Worm (Caenorhabditis elegans) whole organism, L1 larva: ENCODE measurements around the gene twk-2.
A peak's percentile ranks its signal among the peaks of the same experiment; 100 is the strongest.

Experiments
- C34B4.2 ChIP-seq: sonication (generic microtip); optimal IDR thresholded peaks from 2 replicates; lab custom pipeline; 2017; ENCODE audit warnings: mild to moderate bottlenecking, missing genetic modification characterization, missing compliant biosample characterization
- F16B12.6 ChIP-seq: fragments of 150-350 bp; optimal IDR thresholded peaks from 2 replicates; lab custom pipeline; 2014; ENCODE audit warnings: missing biosample characterization, missing genetic modification characterization
- aly-2 ChIP-seq: fragments of 150-350 bp; optimal IDR thresholded peaks from 2 replicates; lab custom pipeline; 2014; ENCODE audit warnings: missing biosample characterization, missing genetic modification characterization
- ama-1 ChIP-seq: fragments of 150-350 bp; optimal IDR thresholded peaks from 2 replicates; lab custom pipeline; 2014
- blmp-1 ChIP-seq: fragments of 150-350 bp; optimal IDR thresholded peaks from 2 replicates; lab custom pipeline; 2014; ENCODE audit warnings: missing biosample characterization, missing genetic modification characterization
- ceh-63 ChIP-seq: fragments of 200-800 bp; sonication (Bioruptor generic); optimal IDR thresholded peaks from 2 replicates; lab custom pipeline; 2018; ENCODE audit warnings: mild to moderate bottlenecking, missing genetic modification characterization, missing compliant biosample characterization
- ceh-82 ChIP-seq, 3 experiments: fragments of 150-350 bp in 1 of 3; sonication (generic microtip) in 2 of 3; optimal IDR thresholded peaks; 2 replicates each; lab custom pipeline; 2014 to 2017; ENCODE audit warnings: missing biosample characterization in 3 of 3, missing genetic modification characterization in 3 of 3
- dpl-1 ChIP-seq, 3 experiments: fragments of 150-350 bp in 2 of 3; sonication (generic microtip) in 1 of 3; optimal IDR thresholded peaks; 2 replicates each; lab custom pipeline; 2014 to 2017; ENCODE audit warnings: missing biosample characterization in 3 of 3, missing genetic modification characterization in 3 of 3, missing genetic modification reagents in 3 of 3
- elt-2 ChIP-seq: sonication (generic microtip); optimal IDR thresholded peaks from 2 replicates; lab custom pipeline; 2016; ENCODE audit warnings: missing genetic modification characterization, mild to moderate bottlenecking, inconsistent platforms, missing compliant biosample characterization, missing genetic modification reagents
- elt-3 ChIP-seq, 6 experiments: fragments of 150-350 bp in 1 of 6; sonication (generic microtip); optimal IDR thresholded peaks; 2 replicates each; lab custom pipeline; 2017 to 2018; ENCODE audit warnings: missing biosample characterization in 6 of 6, missing genetic modification characterization in 6 of 6, inconsistent platforms in 1 of 6
- ets-5 ChIP-seq: fragments of 200-800 bp; sonication (Bioruptor generic); IDR thresholded peaks from 2 replicates; pipeline ENCODE4 v1.3.6; 2022; ENCODE audit warnings: missing genetic modification characterization, missing compliant biosample characterization
- hlh-17 ChIP-seq: fragments of 200-800 bp; sonication (Bioruptor generic); optimal IDR thresholded peaks from 2 replicates; lab custom pipeline; 2018; ENCODE audit warnings: missing genetic modification characterization, mild to moderate bottlenecking, missing compliant biosample characterization, moderate library complexity, borderline replicate concordance
- hlh-4 ChIP-seq: sonication (generic microtip); optimal IDR thresholded peaks from 2 replicates; lab custom pipeline; 2016; ENCODE audit warnings: mild to moderate bottlenecking, missing genetic modification characterization, missing compliant biosample characterization
- irx-1 ChIP-seq: sonication (generic microtip); optimal IDR thresholded peaks from 2 replicates; lab custom pipeline; 2016; ENCODE audit warnings: missing genetic modification characterization, missing compliant biosample characterization
- isw-1 ChIP-seq: fragments of 200-800 bp; sonication (Bioruptor generic); IDR thresholded peaks from 2 replicates; pipeline ENCODE4 v1.3.6; 2022; ENCODE audit warnings: missing genetic modification characterization, missing compliant biosample characterization
- lin-13 ChIP-seq: fragments of 150-350 bp; optimal IDR thresholded peaks from 2 replicates; lab custom pipeline; 2014; ENCODE audit warnings: missing biosample characterization, missing genetic modification reagents, missing genetic modification characterization
- lin-35 ChIP-seq, 2 experiments: fragments of 150-350 bp; optimal IDR thresholded peaks; 2 replicates each; lab custom pipeline; 2014; ENCODE audit warnings: missing biosample characterization in 2 of 2, missing genetic modification characterization in 2 of 2, missing genetic modification reagents in 2 of 2
- lin-39 ChIP-seq: fragments of 150-350 bp; optimal IDR thresholded peaks from 2 replicates; lab custom pipeline; 2014; ENCODE audit warnings: missing biosample characterization, missing genetic modification reagents, missing genetic modification characterization
- mep-1 ChIP-seq: fragments of 150-350 bp; optimal IDR thresholded peaks from 2 replicates; lab custom pipeline; 2014; ENCODE audit warnings: missing biosample characterization, missing genetic modification characterization
- nhr-12 ChIP-seq: sonication (generic microtip); optimal IDR thresholded peaks from 2 replicates; lab custom pipeline; 2017; ENCODE audit warnings: missing biosample characterization, missing genetic modification characterization
- nhr-76 ChIP-seq: sonication (generic microtip); optimal IDR thresholded peaks from 2 replicates; lab custom pipeline; 2017; ENCODE audit warnings: missing biosample characterization, missing genetic modification characterization
- nhr-77 ChIP-seq: fragments of 150-350 bp; optimal IDR thresholded peaks from 2 replicates; lab custom pipeline; 2014; ENCODE audit warnings: missing biosample characterization, missing genetic modification characterization
- nhr-85 ChIP-seq: sonication (generic microtip); peaks from one replicate; lab custom pipeline; 2016; ENCODE audit warnings: missing genetic modification characterization, inconsistent platforms, missing compliant biosample characterization
- nhr-90 ChIP-seq: sonication (generic microtip); optimal IDR thresholded peaks from 2 replicates; lab custom pipeline; 2016; ENCODE audit warnings: mild to moderate bottlenecking, missing genetic modification characterization, missing compliant biosample characterization; ENCODE audit not compliant: poor library complexity
- snpc-4 ChIP-seq: fragments of 150-350 bp; optimal IDR thresholded peaks from 2 replicates; lab custom pipeline; 2014; ENCODE audit warnings: missing biosample characterization, missing genetic modification characterization
- sox-4 ChIP-seq: sonication (generic microtip); optimal IDR thresholded peaks from 2 replicates; lab custom pipeline; 2016; ENCODE audit warnings: missing genetic modification characterization, missing compliant biosample characterization
- tlp-1 ChIP-seq: fragments of 150-350 bp; optimal IDR thresholded peaks from 2 replicates; lab custom pipeline; 2014; ENCODE audit warnings: missing biosample characterization, missing genetic modification characterization
- unc-30 ChIP-seq: sonication (generic microtip); optimal IDR thresholded peaks from 2 replicates; lab custom pipeline; 2017; ENCODE audit warnings: missing biosample characterization, missing genetic modification characterization
- unc-62 ChIP-seq: fragments of 150-350 bp; optimal IDR thresholded peaks from 2 replicates; lab custom pipeline; 2014; ENCODE audit warnings: missing biosample characterization, missing genetic modification reagents, missing genetic modification characterization
- unc-98 ChIP-seq: fragments of 200-800 bp; sonication (Bioruptor generic); IDR thresholded peaks from 2 replicates; pipeline ENCODE4 v1.3.6; 2022; ENCODE audit warnings: missing genetic modification characterization, missing compliant biosample characterization
- vab-15 ChIP-seq: sonication (generic microtip); optimal IDR thresholded peaks from 2 replicates; lab custom pipeline; 2017; ENCODE audit warnings: missing genotype, mild to moderate bottlenecking, missing genetic modification characterization, missing compliant biosample characterization
- xbp-1 ChIP-seq: sonication (generic microtip); optimal IDR thresholded peaks from 2 replicates; lab custom pipeline; 2016; ENCODE audit warnings: missing genetic modification characterization, missing compliant biosample characterization
- zip-4 ChIP-seq: fragments of 200-800 bp; sonication (Bioruptor generic); optimal IDR thresholded peaks from 2 replicates; lab custom pipeline; 2018; ENCODE audit warnings: mild to moderate bottlenecking, missing genetic modification characterization, moderate library complexity, missing compliant biosample characterization
- ztf-11 ChIP-seq, 2 experiments: sonication (generic microtip); optimal IDR thresholded peaks; 2 replicates each; lab custom pipeline; 2016 to 2017; ENCODE audit warnings: missing genetic modification characterization in 2 of 2, missing biosample characterization in 1 of 2, missing compliant biosample characterization in 1 of 2

The twk-2 gene

DNA sequence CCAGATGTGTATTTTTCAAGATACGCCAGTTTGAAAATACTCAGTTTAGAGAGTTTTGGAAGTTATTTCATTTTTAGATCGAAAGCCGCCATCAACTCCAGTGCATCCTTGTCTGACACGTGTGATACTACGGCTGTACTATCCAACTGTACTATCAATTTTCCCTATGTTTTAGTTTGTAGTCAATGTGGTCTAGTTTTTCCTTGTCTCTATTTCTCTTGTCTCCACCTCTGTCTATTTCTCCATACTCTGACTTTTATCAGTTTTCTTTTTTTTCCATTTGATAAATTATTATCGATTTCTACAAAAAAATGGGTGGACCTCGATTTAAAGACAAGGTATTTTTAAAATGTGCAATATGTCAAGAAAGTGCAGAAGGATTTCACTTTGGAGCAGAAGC, 14.3 kb downstream of the twk-2 start, which contains the start of gene nhr-16:
nhr-16 (plus strand) TSS at position 205 of the 400 bp plus-strand sequence.
- TF ChIP-seq hlh-17 (GFP tag; lab: Kevin White, UChicago): no peak
- no peak for TF ChIP-seq nhr-77 (tag; lab: Kevin White, UChicago)
- TF ChIP-seq ceh-82 (tag; optimal IDR thresholded peaks at IDR 0.05; lab: Kevin White, UChicago): no peak
- TF ChIP-seq aly-2 (tag; lab: Kevin White, UChicago): no peak
- no peak for TF ChIP-seq nhr-90 (tag; lab: Kevin White, UChicago)
- no peak for TF ChIP-seq nhr-85 (tag; lab: Kevin White, UChicago)
- TF ChIP-seq irx-1 (tag; lab: Kevin White, UChicago): no peak
- no peak for TF ChIP-seq dpl-1 (GFP tag; optimal IDR thresholded peaks at IDR 0.05; lab: Kevin White, UChicago)
- no peak for TF ChIP-seq unc-62 (GFP tag; lab: Kevin White, UChicago)
- no peak for TF ChIP-seq nhr-12
- TF ChIP-seq unc-98 (GFP tag; lab: Robert Waterston, UW): no peak
- TF ChIP-seq unc-30: no peak
- no peak for TF ChIP-seq ama-1 (lab: Kevin White, UChicago)
- TF ChIP-seq lin-39 (tag; lab: Kevin White, UChicago): no peak
- no peak for TF ChIP-seq elt-2 (tag; lab: Kevin White, UChicago)
- no peak for TF ChIP-seq nhr-76 (tag; lab: Kevin White, UChicago)
- TF ChIP-seq ceh-63 (GFP tag; lab: Kevin White, UChicago): no peak
- no peak for TF ChIP-seq xbp-1 (tag; lab: Kevin White, UChicago)
- no peak for TF ChIP-seq mep-1 (tag; lab: Kevin White, UChicago)
- TF ChIP-seq F16B12.6 (tag; lab: Kevin White, UChicago): no peak

DNA sequence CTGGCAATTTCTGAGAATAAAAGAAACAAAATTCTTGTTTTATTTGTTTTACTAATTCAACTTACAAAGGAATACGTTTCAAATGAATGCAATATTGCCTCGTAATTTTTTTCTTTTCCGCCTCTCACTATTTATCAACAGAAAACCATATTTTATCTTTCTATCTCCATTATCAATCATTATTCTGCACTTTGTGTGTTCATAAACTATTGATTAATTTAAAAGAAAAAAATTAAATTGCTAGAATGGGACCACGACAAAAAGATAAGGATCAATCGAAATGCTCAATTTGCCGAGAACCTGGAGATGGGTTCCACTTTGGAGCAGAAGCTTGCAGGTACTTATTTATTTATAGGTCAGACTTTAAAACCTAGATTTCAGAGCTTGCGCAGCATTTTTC, 17.8 kb downstream of the twk-2 start, which contains the start of gene nhr-273:
nhr-273 (plus strand) TSS at position 167 of the 400 bp plus-strand sequence.
- no peak for TF ChIP-seq ceh-63 (GFP tag; lab: Kevin White, UChicago)
- TF ChIP-seq elt-2 (tag; lab: Kevin White, UChicago): peak; percentile 70

DNA sequence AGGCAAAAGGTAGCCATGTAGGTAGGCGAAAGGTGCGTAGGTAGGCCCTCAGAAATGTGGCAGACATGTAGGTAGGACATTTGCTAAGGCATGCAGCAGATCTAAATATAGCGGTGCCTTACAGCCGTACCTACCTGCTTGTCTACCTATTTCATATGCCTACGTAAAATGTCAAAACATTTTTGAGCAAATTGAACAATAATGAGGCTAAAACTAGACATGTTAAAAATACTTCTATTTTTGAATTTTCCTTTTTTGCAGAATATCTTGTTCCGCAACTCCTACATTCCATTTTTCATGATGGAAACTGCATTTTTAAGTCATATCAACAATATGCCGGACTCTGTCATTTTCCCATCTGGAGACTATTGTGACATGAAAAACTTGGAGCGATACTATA, 18.7 kb downstream of the twk-2 start:
- TF ChIP-seq ztf-11 (tag; optimal IDR thresholded peaks at IDR 0.05; lab: Kevin White, UChicago) (no peak), unc-98 (GFP tag; lab: Robert Waterston, UW) (no peak), hlh-4 (tag; lab: Kevin White, UChicago) (no peak), zip-4 (GFP tag; lab: Kevin White, UChicago) (no peak), C34B4.2 (tag; lab: Kevin White, UChicago) (no peak), tlp-1 (tag; lab: Kevin White, UChicago) (no peak), blmp-1 (no peak), snpc-4 (tag; lab: Kevin White, UChicago) (no peak), ets-5 (GFP tag; lab: Robert Waterston, UW) (no peak), vab-15 (tag; lab: Kevin White, UChicago) (no peak), nhr-76 (tag; lab: Kevin White, UChicago) (no peak), isw-1 (GFP tag; lab: Robert Waterston, UW) (no peak), lin-35 (GFP tag; optimal IDR thresholded peaks at IDR 0.05; lab: Kevin White, UChicago) (no peak), xbp-1 (tag; lab: Kevin White, UChicago) (no peak), ceh-63 (GFP tag; lab: Kevin White, UChicago) (no peak), F16B12.6 (tag; lab: Kevin White, UChicago) (no peak), lin-13 (GFP tag; lab: Kevin White, UChicago) (no peak)
- TF ChIP-seq, all 84 proteins: peak for 0

DNA sequence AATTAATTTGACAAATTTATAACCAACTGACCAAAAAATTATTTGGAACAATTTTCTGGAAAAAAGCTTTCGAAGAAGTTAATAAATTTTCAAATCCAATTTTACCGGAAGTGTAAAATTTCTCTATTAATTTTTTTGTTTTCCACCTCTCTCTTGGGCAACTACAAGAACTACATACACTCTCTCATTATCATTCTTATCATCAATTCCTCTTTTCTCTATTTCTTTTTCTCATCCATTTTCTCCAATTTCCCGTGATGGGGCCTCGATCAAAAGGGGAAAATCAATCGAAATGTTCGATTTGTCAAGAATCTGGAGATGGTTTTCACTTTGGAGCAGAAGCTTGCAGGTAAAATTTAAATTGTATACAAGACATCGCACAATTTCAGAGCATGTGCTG, 19.8 kb downstream of the twk-2 start, which contains the start of gene nhr-109:
nhr-109 (plus strand) TSS at position 222 of the 400 bp plus-strand sequence.
- TF ChIP-seq unc-62 (GFP tag; lab: Kevin White, UChicago) (no peak), F16B12.6 (tag; lab: Kevin White, UChicago) (no peak), sox-4 (no peak), elt-2 (tag; lab: Kevin White, UChicago) (peak; percentile 6), elt-3 (tag; optimal IDR thresholded peaks at IDR 0.05; lab: Kevin White, UChicago) (peak in 1 of 6 experiments; percentile 45), lin-35 (GFP tag; optimal IDR thresholded peaks at IDR 0.05; lab: Kevin White, UChicago) (peak in 1 of 2 experiments; percentile 13)
